Worm (Caenorhabditis elegans): ENCODE results near the gene K03A1.4.

DNA sequence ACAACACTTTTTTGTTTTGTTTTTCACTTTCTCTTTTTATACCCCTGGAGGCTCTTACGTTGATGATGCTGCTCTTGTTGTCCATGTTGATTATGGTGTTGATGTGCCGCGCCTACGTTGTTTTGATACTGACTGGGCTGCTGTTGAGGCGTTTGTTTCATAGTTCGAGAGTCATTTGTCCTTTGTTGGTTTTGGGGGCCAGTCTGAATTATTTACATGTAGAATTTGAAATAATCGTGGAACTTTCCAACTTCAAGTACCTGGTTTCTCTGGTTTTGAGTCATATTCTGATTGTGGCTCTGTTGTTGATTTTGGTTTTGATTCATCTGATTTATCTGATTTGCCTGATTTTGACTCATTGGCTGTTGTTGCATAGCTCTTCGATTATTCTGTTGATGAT lies 20.5 kb downstream of the K03A1.4 start:
- TF ChIP-seq ama-1 (optimal IDR thresholded peaks at IDR 0.05) = no peak
- no peak for TF ChIP-seq tbx-11 (GFP tag; IDR thresholded peaks at IDR 0.05)
- TF ChIP-seq flt-1 (GFP tag; IDR thresholded peaks at IDR 0.05) = no peak
- no peak for TF ChIP-seq F13C5.2 (tag; optimal IDR thresholded peaks at IDR 0.05)

Data from whole organism, early embryonic.